Worm (Caenorhabditis elegans) whole organism, mixed stage, embryonic: ENCODE results near the gene F52C9.5.

Source experiments
- drap-1 ChIP-seq: fragments of 200-800 bp; sonication (Bioruptor generic); optimal IDR thresholded peaks from 3 replicates; lab custom pipeline; 2018; ENCODE audit warnings: mild to moderate bottlenecking, missing genetic modification characterization, missing compliant biosample characterization
- mls-2 ChIP-seq: sonication (generic microtip); optimal IDR thresholded peaks from 2 replicates; lab custom pipeline; 2016; ENCODE audit warnings: mild to moderate bottlenecking, missing genetic modification characterization, moderate library complexity, missing compliant biosample characterization
- tbx-8 ChIP-seq: fragments of 200-800 bp; sonication (Bioruptor generic); optimal IDR thresholded peaks from 2 replicates; lab custom pipeline; 2018; ENCODE audit warnings: mild to moderate bottlenecking, missing genetic modification characterization, moderate library complexity, missing compliant biosample characterization
- unc-62 ChIP-seq: fragments of 150-350 bp; optimal IDR thresholded peaks from 2 replicates; lab custom pipeline; 2014; ENCODE audit warnings: missing biosample characterization, missing genetic modification reagents, missing genetic modification characterization

DNA sequence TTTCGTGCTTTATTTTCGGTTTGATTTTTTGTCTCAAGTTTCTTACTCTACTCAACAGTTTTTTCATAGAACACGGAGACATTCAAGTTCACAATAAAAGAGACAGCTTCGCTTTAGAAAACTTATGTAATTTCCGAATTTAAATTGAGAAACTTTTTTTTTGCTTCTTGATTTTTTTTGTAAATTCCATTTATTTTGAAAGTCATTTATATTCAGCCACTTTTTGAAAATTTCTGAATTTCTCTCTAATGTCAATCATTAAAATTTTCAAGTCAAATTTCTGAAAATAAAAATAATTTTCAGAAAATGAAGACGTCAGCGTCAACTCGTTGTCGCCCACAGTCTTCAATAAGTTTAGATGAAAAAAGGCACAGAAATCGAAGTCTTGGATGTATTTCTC lies 14.1 kb upstream of the F52C9.5 start, which contains the start of gene T15B12.1:
- TF ChIP-seq drap-1 (GFP tag; lab: Kevin White, UChicago) (no peak), unc-62 (GFP tag; lab: Kevin White, UChicago) (no peak), tbx-8 (GFP tag; lab: Kevin White, UChicago) (no peak), mls-2 (no peak)
